Fruit fly (Drosophila melanogaster): ENCODE results near the gene CG31266.
A peak's percentile ranks its signal among the peaks of the same experiment; 100 is the strongest.

Gene CG31266

DNA sequence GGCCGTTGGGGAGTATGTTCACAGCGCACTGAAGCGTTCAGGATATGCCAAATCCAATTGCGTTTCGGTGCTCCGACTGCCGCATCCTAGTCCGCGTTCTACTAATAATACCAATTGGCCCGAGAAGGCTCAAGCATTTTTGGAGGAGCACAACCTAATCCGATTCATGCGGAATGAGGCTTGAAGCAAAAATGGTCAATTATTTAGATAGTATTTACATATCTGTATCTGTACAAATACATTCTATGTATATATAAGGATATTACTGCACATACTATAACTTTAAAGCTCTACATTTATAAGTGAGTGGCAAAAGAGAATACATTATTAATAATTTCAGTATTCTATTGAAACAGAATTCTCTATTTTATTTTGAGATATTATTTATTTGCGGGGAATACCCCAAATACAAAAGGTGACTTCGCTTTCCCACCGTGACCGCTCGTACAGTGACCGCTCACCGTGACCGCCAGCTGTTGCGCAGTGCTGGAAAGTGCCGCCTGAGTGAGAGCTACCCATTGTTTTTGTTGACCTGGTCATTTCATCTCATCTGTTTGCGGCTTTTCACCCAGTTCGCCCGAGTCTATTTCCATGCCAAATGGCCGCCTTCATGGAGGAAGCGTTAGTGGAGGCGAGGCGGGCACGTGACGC is 19.0 kb downstream of the CG31266 start, which contains the start of gene CG5292 (continued):
- TF ChIP-seq CG5180 (GFP tag; optimal IDR thresholded peaks at IDR 0.05) = no peak

DNA sequence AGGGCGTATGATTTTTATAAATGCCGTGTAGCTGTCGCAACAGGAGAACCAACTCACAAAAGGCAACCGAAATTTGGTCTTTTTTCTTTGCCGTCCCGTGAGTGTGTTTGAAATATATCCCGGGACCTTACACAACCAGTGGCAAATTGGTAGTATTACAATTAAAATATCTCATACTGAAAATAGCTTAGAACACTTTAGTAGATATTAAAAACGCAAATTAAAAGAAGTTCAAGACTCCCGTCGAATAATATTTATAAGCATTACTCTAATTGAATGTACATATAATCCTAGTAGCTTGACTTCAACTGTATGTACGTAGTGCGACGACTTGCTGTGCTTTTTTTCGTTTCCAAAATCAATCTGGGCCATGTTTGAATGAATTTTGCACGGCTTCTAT is 45.7 kb downstream of the CG31266 start:
- TF ChIP-seq CG3281 (GFP tag; optimal IDR thresholded peaks at IDR 0.05) = peak; percentile 8
- TF ChIP-seq sens (GFP tag) = peak; percentile 26
- no peak for TF ChIP-seq CG1647 (GFP tag; optimal IDR thresholded peaks at IDR 0.05)
- no peak for TF ChIP-seq Max (GFP tag; optimal IDR thresholded peaks at IDR 0.05)
- TF ChIP-seq Meics (GFP tag; optimal IDR thresholded peaks at IDR 0.05) = peak; percentile 21
- no peak for TF ChIP-seq Nf-YC (tag; optimal IDR thresholded peaks at IDR 0.05)
- TF ChIP-seq pnt (GFP tag; optimal IDR thresholded peaks at IDR 0.05) = no peak
- no peak for TF ChIP-seq Taf1 (GFP tag; IDR thresholded peaks at IDR 0.05)
- peak; percentile 12 for TF ChIP-seq Hmr (GFP tag; optimal IDR thresholded peaks at IDR 0.05)
- no peak for TF ChIP-seq CG2199 (GFP tag; IDR thresholded peaks at IDR 0.05)
- peak; percentile 68 for TF ChIP-seq CG18599 (GFP tag; optimal IDR thresholded peaks at IDR 0.05)
- peak; percentile 31 for TF ChIP-seq CG11504 (tag; optimal IDR thresholded peaks at IDR 0.05)
- no peak for TF ChIP-seq odd (GFP tag; optimal IDR thresholded peaks at IDR 0.05)
- TF ChIP-seq lab (GFP tag; optimal IDR thresholded peaks at IDR 0.05) = peak; percentile 61
- TF ChIP-seq cwo (GFP tag; optimal IDR thresholded peaks at IDR 0.05) = peak; percentile 11
